Fruit fly (Drosophila melanogaster) whole organism, adult: ENCODE data around the gene CG34161.

Experiments
- CG12768 ChIP-seq: fragments of 200-800 bp; sonication (Bioruptor generic); optimal IDR thresholded peaks from 2 replicates; lab custom pipeline; 2017; ENCODE audit warnings: missing biosample characterization, missing genetic modification characterization, mild to moderate bottlenecking, moderate library complexity, missing genetic modification reagents
- CG14711 ChIP-seq: fragments of 200-800 bp; sonication (Bioruptor generic); optimal IDR thresholded peaks from 2 replicates; lab custom pipeline; 2018; ENCODE audit warnings: missing biosample characterization, mild to moderate bottlenecking, missing genetic modification characterization, moderate library complexity
- CG1620 ChIP-seq: fragments of 200-800 bp; sonication (Bioruptor generic); optimal IDR thresholded peaks from 2 replicates; lab custom pipeline; 2016; ENCODE audit warnings: missing biosample characterization, missing genetic modification characterization
- CG33017 ChIP-seq: fragments of 200-800 bp; sonication (Bioruptor generic); optimal IDR thresholded peaks from 2 replicates; lab custom pipeline; 2018; ENCODE audit warnings: missing biosample characterization, mild to moderate bottlenecking, missing genetic modification characterization, moderate library complexity
- Crg-1 ChIP-seq: fragments of 200-800 bp; sonication (Bioruptor generic); optimal IDR thresholded peaks from 2 replicates; lab custom pipeline; 2016; ENCODE audit warnings: missing biosample characterization, missing genetic modification characterization
- Hr96 ChIP-seq: fragments of 200-800 bp; sonication (Bioruptor generic); optimal IDR thresholded peaks from 2 replicates; lab custom pipeline; 2016; ENCODE audit warnings: missing biosample characterization, missing genetic modification characterization
- bab1 ChIP-seq: fragments of 200-800 bp; sonication (Bioruptor generic); optimal IDR thresholded peaks from 3 replicates; lab custom pipeline; 2019; ENCODE audit warnings: missing biosample characterization, mild to moderate bottlenecking, missing genetic modification characterization, moderate library complexity
- cic ChIP-seq: fragments of 200-800 bp; sonication (Bioruptor generic); optimal IDR thresholded peaks from 2 replicates; lab custom pipeline; 2017; ENCODE audit warnings: missing biosample characterization, mild to moderate bottlenecking, missing genetic modification characterization, moderate library complexity
- cnc ChIP-seq, 2 experiments: fragments of >200 bp; optimal IDR thresholded peaks; 2 replicates each; lab custom pipeline; 2017
- tj ChIP-seq: fragments of 200-800 bp; sonication (Bioruptor generic); optimal IDR thresholded peaks from 3 replicates; lab custom pipeline; 2017; ENCODE audit warnings: missing biosample characterization, mild to moderate bottlenecking, missing genetic modification characterization, moderate library complexity
- toe ChIP-seq: fragments of 200-800 bp; sonication (Bioruptor generic); optimal IDR thresholded peaks from 2 replicates; lab custom pipeline; 2016; ENCODE audit warnings: missing biosample characterization, missing genetic modification characterization

- TF ChIP-seq cic (GFP tag; lab: Kevin White, UChicago) (no peak), tj (GFP tag; lab: Kevin White, UChicago) (no peak), CG12768 (GFP tag; lab: Kevin White, UChicago) (no peak), CG33017 (tag; lab: Kevin White, UChicago) (no peak), cnc (optimal IDR thresholded peaks at IDR 0.05; lab: Kevin White, UChicago) (no peak), CG14711 (tag; lab: Kevin White, UChicago) (no peak), toe (GFP tag; lab: Kevin White, UChicago) (no peak), bab1 (GFP tag; lab: Kevin White, UChicago) (no peak), Crg-1 (GFP tag; lab: Kevin White, UChicago) (no peak), Hr96 (GFP tag; lab: Kevin White, UChicago) (no peak), CG1620 (no peak)
Observed at dm6 chr2L:10539360-10539759, 42.1 kb downstream of the CG34161 start.
